Fruit fly (Drosophila melanogaster) whole organism: ENCODE data around the gene CG2663.

ENCODE experiments used
- CG8478 ChIP-seq: fragments of >200 bp; optimal IDR thresholded peaks from 2 replicates; lab custom pipeline; 2018; ENCODE audit warnings: inconsistent platforms
- Dll ChIP-seq: fragments of >200 bp; optimal IDR thresholded peaks from 2 replicates; lab custom pipeline; 2017
- EcR ChIP-seq, 2 experiments: fragments of >200 bp; optimal IDR thresholded peaks; 2 replicates each; lab custom pipeline; 2017; ENCODE audit warnings: missing biosample characterization in 2 of 2, missing genetic modification characterization in 2 of 2, missing genetic modification reagents in 2 of 2
- pan ChIP-seq: fragments of >200 bp; optimal IDR thresholded peaks from 2 replicates; lab custom pipeline; 2017
- psq ChIP-seq: fragments of >200 bp; optimal IDR thresholded peaks from 2 replicates; lab custom pipeline; 2017

DNA sequence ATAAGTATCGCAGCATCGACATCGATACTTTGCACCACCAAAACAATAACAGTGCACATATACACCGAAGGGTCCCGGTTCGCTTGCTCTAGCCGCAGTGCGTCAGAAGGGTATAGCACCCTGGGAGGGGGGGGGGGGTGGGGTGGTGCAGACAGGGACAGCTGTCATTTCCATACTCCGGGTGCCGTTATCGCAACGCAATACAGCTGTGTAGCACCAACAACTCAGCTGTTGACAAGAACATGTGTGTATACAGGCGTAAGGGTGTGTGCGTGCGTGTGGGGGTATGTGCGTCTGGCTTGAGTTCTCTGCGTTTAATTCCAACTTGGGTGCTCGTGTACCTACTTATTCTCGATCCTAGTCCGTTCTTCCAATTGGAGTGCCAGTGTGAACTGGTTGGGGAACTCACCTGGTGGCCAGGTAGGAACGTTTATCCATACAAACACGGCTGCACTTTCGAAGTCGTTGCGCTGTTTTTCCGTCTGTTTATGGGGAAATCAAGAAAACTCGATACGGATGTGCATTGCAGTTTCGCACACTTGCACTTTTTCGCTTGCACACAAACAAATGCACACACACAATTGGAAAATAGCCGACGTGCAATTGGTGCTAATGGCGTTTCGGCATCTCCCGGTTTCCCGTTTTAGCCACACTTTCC is 36.3 kb downstream of the CG2663 start:
- TF ChIP-seq EcR (GFP tag; optimal IDR thresholded peaks at IDR 0.05; lab: Kevin White, UChicago), result no peak
- TF ChIP-seq CG8478 (lab: Kevin White, UChicago), result no peak
- no peak for TF ChIP-seq pan (lab: Kevin White, UChicago)
- no peak for TF ChIP-seq psq (lab: Kevin White, UChicago)
- TF ChIP-seq Dll, result no peak
